Fruit fly (Drosophila melanogaster): ENCODE measurements around the gene Mvb12.

Mvb12 gene

dm6 chrX:18101098-18101711 is at the start of gene Mvb12:
TSS of gene Mvb12 (minus strand) at chrX:18101314.
- TF ChIP-seq CG5204 (GFP tag; optimal IDR thresholded peaks at IDR 0.05) (no peak), CG33017 (tag; optimal IDR thresholded peaks at IDR 0.05) (no peak), CG7045 (GFP tag; optimal IDR thresholded peaks at IDR 0.05) (no peak), CG7101 (tag; optimal IDR thresholded peaks at IDR 0.05) (peak; percentile 25), CG14711 (tag; optimal IDR thresholded peaks at IDR 0.05) (no peak), Crg-1 (GFP tag; optimal IDR thresholded peaks at IDR 0.05) (no peak), CG11617 (GFP tag; optimal IDR thresholded peaks at IDR 0.05) (no peak), cic (GFP tag; optimal IDR thresholded peaks at IDR 0.05) (no peak), tj (GFP tag; optimal IDR thresholded peaks at IDR 0.05) (peak; percentile 86), cnc (optimal IDR thresholded peaks at IDR 0.05) (peak in 1 of 2 experiments; percentile 72), toe (GFP tag; optimal IDR thresholded peaks at IDR 0.05) (no peak), Hr96 (GFP tag; optimal IDR thresholded peaks at IDR 0.05) (no peak), Mnt (GFP tag; optimal IDR thresholded peaks at IDR 0.05) (peak; percentile 50), Clk (GFP tag; optimal IDR thresholded peaks at IDR 0.05) (no peak), ovo (GFP tag; optimal IDR thresholded peaks at IDR 0.05) (no peak), CG12768 (GFP tag; optimal IDR thresholded peaks at IDR 0.05) (no peak), pad (GFP tag; optimal IDR thresholded peaks at IDR 0.05) (no peak), bab1 (GFP tag; optimal IDR thresholded peaks at IDR 0.05) (peak; percentile 34), kay (GFP tag; ENCODE audit: borderline replicate concordance) (no peak), CG1620 (GFP tag; optimal IDR thresholded peaks at IDR 0.05) (peak; percentile 31)

- TF ChIP-seq pad (GFP tag; optimal IDR thresholded peaks at IDR 0.05) (no peak), CG1620 (GFP tag; optimal IDR thresholded peaks at IDR 0.05) (no peak), cnc (optimal IDR thresholded peaks at IDR 0.05) (no peak), CG7045 (GFP tag; optimal IDR thresholded peaks at IDR 0.05) (no peak), bab1 (GFP tag; optimal IDR thresholded peaks at IDR 0.05) (no peak)
Observed at dm6 chrX:18149292-18149691, 48.2 kb upstream of the Mvb12 start.

- no peak for TF ChIP-seq toe (GFP tag; optimal IDR thresholded peaks at IDR 0.05)
Observed at dm6 chrX:18140932-18141587, 39.9 kb upstream of the Mvb12 start.

- TF ChIP-seq ovo (GFP tag; optimal IDR thresholded peaks at IDR 0.05), result no peak
- no peak for TF ChIP-seq bab1 (GFP tag; optimal IDR thresholded peaks at IDR 0.05)
- no peak for TF ChIP-seq toe (GFP tag; optimal IDR thresholded peaks at IDR 0.05)
- TF ChIP-seq CG7101 (tag; optimal IDR thresholded peaks at IDR 0.05), result no peak
- no peak for TF ChIP-seq CG14711 (tag; optimal IDR thresholded peaks at IDR 0.05)
- TF ChIP-seq pad (GFP tag; optimal IDR thresholded peaks at IDR 0.05), result no peak
- TF ChIP-seq Clk (GFP tag; optimal IDR thresholded peaks at IDR 0.05), result no peak
- TF ChIP-seq kay (GFP tag; ENCODE audit: borderline replicate concordance), result no peak
- no peak for TF ChIP-seq tj (GFP tag; optimal IDR thresholded peaks at IDR 0.05)
- no peak for TF ChIP-seq CG11617 (GFP tag; optimal IDR thresholded peaks at IDR 0.05)
- no peak for TF ChIP-seq CG7045 (GFP tag; optimal IDR thresholded peaks at IDR 0.05)
- TF ChIP-seq CG1620 (GFP tag; optimal IDR thresholded peaks at IDR 0.05), result no peak
- no peak for TF ChIP-seq cic (GFP tag; optimal IDR thresholded peaks at IDR 0.05)
- TF ChIP-seq Crg-1 (GFP tag; optimal IDR thresholded peaks at IDR 0.05), result no peak
- TF ChIP-seq CG12768 (GFP tag; optimal IDR thresholded peaks at IDR 0.05), result no peak
- TF ChIP-seq Hr96 (GFP tag; optimal IDR thresholded peaks at IDR 0.05), result no peak
Observed at dm6 chrX:18139950-18140349, 38.8 kb upstream of the Mvb12 start.

dm6 chrX:18138297-18138696 is 37.2 kb upstream of the Mvb12 start, which contains the start of gene CG43229:
TSS of gene CG43229 (plus strand) at chrX:18138542.
- no peak for TF ChIP-seq bab1 (GFP tag; optimal IDR thresholded peaks at IDR 0.05)
- no peak for TF ChIP-seq Clk (GFP tag; optimal IDR thresholded peaks at IDR 0.05)
- TF ChIP-seq ovo (GFP tag; optimal IDR thresholded peaks at IDR 0.05), result peak; percentile 3
- TF ChIP-seq kay (GFP tag; ENCODE audit: borderline replicate concordance), result no peak
- TF ChIP-seq Mnt (GFP tag; optimal IDR thresholded peaks at IDR 0.05), result no peak
- no peak for TF ChIP-seq CG11617 (GFP tag; optimal IDR thresholded peaks at IDR 0.05)

- TF ChIP-seq bab1 (GFP tag; optimal IDR thresholded peaks at IDR 0.05) (peak; percentile 33), CG11617 (GFP tag; optimal IDR thresholded peaks at IDR 0.05) (peak; percentile 28), Mnt (GFP tag; optimal IDR thresholded peaks at IDR 0.05) (peak; percentile 11), CG1620 (GFP tag; optimal IDR thresholded peaks at IDR 0.05) (no peak), toe (GFP tag; optimal IDR thresholded peaks at IDR 0.05) (no peak), kay (GFP tag; ENCODE audit: borderline replicate concordance) (peak; percentile 50), tj (GFP tag; optimal IDR thresholded peaks at IDR 0.05) (peak; percentile 87), Crg-1 (GFP tag; optimal IDR thresholded peaks at IDR 0.05) (no peak), CG7045 (GFP tag; optimal IDR thresholded peaks at IDR 0.05) (no peak), CG7101 (tag; optimal IDR thresholded peaks at IDR 0.05) (no peak), pad (GFP tag; optimal IDR thresholded peaks at IDR 0.05) (peak; percentile 3), CG5204 (GFP tag; optimal IDR thresholded peaks at IDR 0.05) (no peak), CG33017 (tag; optimal IDR thresholded peaks at IDR 0.05) (no peak), Clk (GFP tag; optimal IDR thresholded peaks at IDR 0.05) (no peak), cic (GFP tag; optimal IDR thresholded peaks at IDR 0.05) (no peak), CG12768 (GFP tag; optimal IDR thresholded peaks at IDR 0.05) (no peak), ovo (GFP tag; optimal IDR thresholded peaks at IDR 0.05) (peak; percentile 26), CG14711 (tag; optimal IDR thresholded peaks at IDR 0.05) (no peak), cnc (optimal IDR thresholded peaks at IDR 0.05) (no peak), Hr96 (GFP tag; optimal IDR thresholded peaks at IDR 0.05) (no peak)
Observed at dm6 chrX:18136910-18137849, 36.1 kb upstream of the Mvb12 start, which contains the start of gene ari-1. TSS of gene ari-1 (minus strand) at chrX:18137784.
